Worm (Caenorhabditis elegans) whole organism, L4 larva: Measurements from ENCODE around the gene H06I04.6.

ENCODE experiments used
- ama-1 ChIP-seq: fragments of 150-350 bp; optimal IDR thresholded peaks from 2 replicates; lab custom pipeline; 2014; ENCODE audit warnings: inconsistent platforms, mixed read lengths
- egl-27 ChIP-seq: sonication (generic microtip); optimal IDR thresholded peaks from 3 replicates; lab custom pipeline; 2017; ENCODE audit warnings: missing biosample characterization, missing genetic modification reagents, missing genetic modification characterization
- nhr-11 ChIP-seq: fragments of 150-350 bp; optimal IDR thresholded peaks from 2 replicates; lab custom pipeline; 2014; ENCODE audit warnings: missing biosample characterization, missing genetic modification characterization
- pha-4 ChIP-seq, 2 experiments: fragments of 150-350 bp in 1 of 2; fragments of 200-800 bp in 1 of 2; sonication (Bioruptor generic) in 1 of 2; IDR thresholded peaks in 1 of 2; optimal IDR thresholded peaks in 1 of 2; 2 replicates each; pipeline versions ENCODE4 v1.3.6 to Lab custom; 2014 to 2022; ENCODE audit warnings: missing genetic modification characterization in 2 of 2, missing genetic modification reagents in 2 of 2, missing biosample characterization in 1 of 2, missing compliant biosample characterization in 1 of 2
- set-16 ChIP-seq: fragments of 200-800 bp; sonication (Bioruptor generic); IDR thresholded peaks from 2 replicates; pipeline ENCODE4 v1.3.6; 2022; ENCODE audit warnings: missing genetic modification reagents, missing genetic modification characterization, missing compliant biosample characterization
- unc-39 ChIP-seq: sonication (generic microtip); optimal IDR thresholded peaks from 2 replicates; lab custom pipeline; 2017; ENCODE audit warnings: missing biosample characterization, missing genetic modification characterization
- vab-7 ChIP-seq: fragments of 200-800 bp; sonication (Bioruptor generic); IDR thresholded peaks from 2 replicates; pipeline ENCODE4 v1.3.6; 2022; ENCODE audit warnings: missing genetic modification reagents, missing genetic modification characterization, missing compliant biosample characterization
- ztf-11 ChIP-seq: fragments of 150-350 bp; optimal IDR thresholded peaks from 2 replicates; lab custom pipeline; 2014; ENCODE audit warnings: missing biosample characterization, missing genetic modification characterization

ce11 chrIII:3026679-3027078, 37.5 kb downstream of the H06I04.6 start:
- TF ChIP-seq vab-7 (GFP tag; lab: Robert Waterston, UW) = no peak
- TF ChIP-seq ztf-11 (tag; lab: Kevin White, UChicago) = no peak
- no peak for TF ChIP-seq unc-39 (tag; lab: Kevin White, UChicago)
- TF ChIP-seq nhr-11 = no peak
- TF ChIP-seq set-16 (GFP tag; lab: Robert Waterston, UW) = no peak
- no peak for TF ChIP-seq ama-1 (lab: Kevin White, UChicago)
- no peak for TF ChIP-seq pha-4 (GFP tag; IDR thresholded peaks at IDR 0.05; lab: Robert Waterston, UW)
- TF ChIP-seq pha-4 (tag; optimal IDR thresholded peaks at IDR 0.05; lab: Kevin White, UChicago) = no peak
- no peak for TF ChIP-seq egl-27 (tag; lab: Kevin White, UChicago)
